Worm (Caenorhabditis elegans): ENCODE results near the gene rpl-16.

ce11 chrIII:3470973-3471372 is 32.4 kb downstream of the rpl-16 start:
- TF ChIP-seq sox-4 (tag; optimal IDR thresholded peaks at IDR 0.05) (no peak), blmp-1 (tag; optimal IDR thresholded peaks at IDR 0.05) (no peak), efl-3 (GFP tag; optimal IDR thresholded peaks at IDR 0.05) (no peak), nhr-237 (tag; optimal IDR thresholded peaks at IDR 0.05) (no peak), ama-1 (optimal IDR thresholded peaks at IDR 0.05) (no peak), nhr-77 (tag; optimal IDR thresholded peaks at IDR 0.05) (no peak), pqm-1 (tag; optimal IDR thresholded peaks at IDR 0.05) (no peak), sup-37 (GFP tag; optimal IDR thresholded peaks at IDR 0.05) (no peak), F16B12.6 (tag; optimal IDR thresholded peaks at IDR 0.05) (no peak), skn-1 (tag; optimal IDR thresholded peaks at IDR 0.05) (no peak), snpc-4 (tag; optimal IDR thresholded peaks at IDR 0.05) (no peak), grh-1 (GFP tag; IDR thresholded peaks at IDR 0.05) (no peak), nhr-90 (tag; optimal IDR thresholded peaks at IDR 0.05; ENCODE audit: poor library complexity) (no peak)
